Worm (Caenorhabditis elegans) whole organism, young adult: Measurements from ENCODE around the gene T24E12.1.

Experiments used
- bed-2 ChIP-seq: fragments of 200-800 bp; sonication (Bioruptor generic); IDR thresholded peaks from 2 replicates; pipeline ENCODE4 v1.3.6; 2022; ENCODE audit warnings: missing genetic modification reagents, missing genetic modification characterization, missing compliant biosample characterization
- nhr-179 ChIP-seq: sonication (generic microtip); optimal IDR thresholded peaks from 2 replicates; lab custom pipeline; 2016; ENCODE audit warnings: mild to moderate bottlenecking, missing genetic modification characterization, missing compliant biosample characterization
- pha-4 ChIP-seq: fragments of 150-350 bp; sonication (generic microtip); optimal IDR thresholded peaks from 2 replicates; lab custom pipeline; 2014; ENCODE audit warnings: missing biosample characterization, missing genetic modification reagents, missing genetic modification characterization
- snpc-1.3 ChIP-seq: sonication (generic microtip); optimal IDR thresholded peaks from 2 replicates; lab custom pipeline; 2017; ENCODE audit warnings: missing genetic modification characterization, mild to moderate bottlenecking, missing compliant biosample characterization, antibody characterized with exemption, moderate library complexity, missing genotype, missing genetic modification reagents; ENCODE audit not compliant: insufficient read depth
- tbx-9 ChIP-seq: sonication (generic microtip); optimal IDR thresholded peaks from 2 replicates; lab custom pipeline; 2016; ENCODE audit warnings: borderline replicate concordance, missing genetic modification characterization, inconsistent platforms, missing compliant biosample characterization
- unc-130 ChIP-seq: sonication (generic microtip); optimal IDR thresholded peaks from 2 replicates; lab custom pipeline; 2016; ENCODE audit warnings: missing genetic modification reagents, missing genetic modification characterization, missing compliant biosample characterization
- unc-62 ChIP-seq: fragments of 150-350 bp; optimal IDR thresholded peaks from 2 replicates; lab custom pipeline; 2014; ENCODE audit warnings: missing biosample characterization, missing genetic modification reagents, missing genetic modification characterization

- TF ChIP-seq tbx-9 (tag; lab: Kevin White, UChicago) (no peak), unc-62 (GFP tag; lab: Kevin White, UChicago) (no peak), unc-130 (GFP tag; lab: Kevin White, UChicago) (no peak), pha-4 (tag; lab: Kevin White, UChicago) (no peak), snpc-1.3 (no peak), nhr-179 (tag; lab: Kevin White, UChicago) (no peak), bed-2 (GFP tag; lab: Robert Waterston, UW) (no peak)
Observed at ce11 chrII:3827801-3828200, 42.4 kb downstream of the T24E12.1 start, which contains the start of gene F54D10.8.
